Fruit fly (Drosophila melanogaster): Measurements from ENCODE around the gene CG4229.

Gene CG4229

dm6 chr3L:16567495-16567894 lies 10.9 kb downstream of the CG4229 start (continued):
- TF ChIP-seq br (optimal IDR thresholded peaks at IDR 0.05) (no peak), CG2120 (GFP tag; optimal IDR thresholded peaks at IDR 0.05) (no peak), Max (GFP tag; optimal IDR thresholded peaks at IDR 0.05) (peak; percentile 20), CG10366 (GFP tag; IDR thresholded peaks at IDR 0.05) (peak; percentile 33; the same call in 1 of the 2 replicates), CG32772 (GFP tag; IDR thresholded peaks at IDR 0.05) (no peak), CG32532 (GFP tag; IDR thresholded peaks at IDR 0.05) (no peak), h (optimal IDR thresholded peaks at IDR 0.05) (no peak), CG32767 (GFP tag; IDR thresholded peaks at IDR 0.05) (0 out of 2 replicates have a peak, but pooled peaks have one; percentile 8), vnd (GFP tag; IDR thresholded peaks at IDR 0.05; ENCODE audit: partially characterized antibody) (no peak), cad (GFP tag; optimal IDR thresholded peaks at IDR 0.05) (no peak), Oli (tag; optimal IDR thresholded peaks at IDR 0.05) (peak; percentile 71), Nf-YC (tag; optimal IDR thresholded peaks at IDR 0.05) (peak; percentile 40), Awh (GFP tag; IDR thresholded peaks at IDR 0.05) (no peak), gfzf (GFP tag; optimal IDR thresholded peaks at IDR 0.05) (no peak), sim (GFP tag; IDR thresholded peaks at IDR 0.05) (no peak), cato (GFP tag; optimal IDR thresholded peaks at IDR 0.05; ENCODE audit: borderline replicate concordance) (peak; percentile 6), Sox100B (GFP tag; optimal IDR thresholded peaks at IDR 0.05) (peak; percentile 68), so (GFP tag; IDR thresholded peaks at IDR 0.05) (no peak), Chrac-16 (GFP tag; optimal IDR thresholded peaks at IDR 0.05) (peak; percentile 49), cas (GFP tag; IDR thresholded peaks at IDR 0.05) (no peak), CG11456 (GFP tag; IDR thresholded peaks at IDR 0.05) (no peak), gcm (GFP tag; optimal IDR thresholded peaks at IDR 0.05) (peak; percentile 83), CG31224 (GFP tag; IDR thresholded peaks at IDR 0.05) (no peak), CG7963 (GFP tag; IDR thresholded peaks at IDR 0.05; ENCODE audit: partially characterized antibody) (no peak), CG12155 (GFP tag; optimal IDR thresholded peaks at IDR 0.05) (no peak), CG17612 (GFP tag; IDR thresholded peaks at IDR 0.05) (no peak), pfk (GFP tag; optimal IDR thresholded peaks at IDR 0.05) (no peak), Elba2 (GFP tag; optimal IDR thresholded peaks at IDR 0.05) (no peak), CG14050 (GFP tag; IDR thresholded peaks at IDR 0.05) (no peak), CG14014 (GFP tag; IDR thresholded peaks at IDR 0.05) (0 out of 2 replicates have a peak, but pooled peaks have one; percentile 39), Six4 (GFP tag; optimal IDR thresholded peaks at IDR 0.05) (peak; percentile 42), CG7987 (GFP tag; optimal IDR thresholded peaks at IDR 0.05) (no peak), fu2 (GFP tag; optimal IDR thresholded peaks at IDR 0.05) (no peak), CG1529 (GFP tag; optimal IDR thresholded peaks at IDR 0.05) (peak; percentile 65), CG10959 (GFP tag; IDR thresholded peaks at IDR 0.05) (no peak), CG16779 (GFP tag; IDR thresholded peaks at IDR 0.05) (no peak), CG8290 (GFP tag; optimal IDR thresholded peaks at IDR 0.05) (peak; percentile 8), CG8290 (tag; optimal IDR thresholded peaks at IDR 0.05) (no peak), CG18262 (tag; optimal IDR thresholded peaks at IDR 0.05) (peak; percentile 77), lov (optimal IDR thresholded peaks at IDR 0.05) (no peak), lov (GFP tag; IDR thresholded peaks at IDR 0.05) (no peak), CG10431 (GFP tag; optimal IDR thresholded peaks at IDR 0.05) (peak; percentile 37), HLH54F (GFP tag; optimal IDR thresholded peaks at IDR 0.05) (no peak), CG2202 (tag; optimal IDR thresholded peaks at IDR 0.05) (peak; percentile 63), Dref (GFP tag; IDR thresholded peaks at IDR 0.05) (no peak), CG18476 (GFP tag; optimal IDR thresholded peaks at IDR 0.05) (no peak), nau (GFP tag; optimal IDR thresholded peaks at IDR 0.05) (peak; percentile 43), sqz (GFP tag; optimal IDR thresholded peaks at IDR 0.05) (peak; percentile 9), bowl (GFP tag; IDR thresholded peaks at IDR 0.05) (no peak), CG4730 (GFP tag; IDR thresholded peaks at IDR 0.05) (0 out of 2 replicates have a peak, but pooled peaks have one; percentile 40), Fer2 (tag; optimal IDR thresholded peaks at IDR 0.05) (peak; percentile 12), Ssrp (tag; optimal IDR thresholded peaks at IDR 0.05) (peak; percentile 72), stwl (tag; optimal IDR thresholded peaks at IDR 0.05) (no peak), tio (GFP tag; optimal IDR thresholded peaks at IDR 0.05) (peak; percentile 22)
